Fruit fly (Drosophila melanogaster): ENCODE data around the gene GstZ2.

The GstZ2 gene

DNA sequence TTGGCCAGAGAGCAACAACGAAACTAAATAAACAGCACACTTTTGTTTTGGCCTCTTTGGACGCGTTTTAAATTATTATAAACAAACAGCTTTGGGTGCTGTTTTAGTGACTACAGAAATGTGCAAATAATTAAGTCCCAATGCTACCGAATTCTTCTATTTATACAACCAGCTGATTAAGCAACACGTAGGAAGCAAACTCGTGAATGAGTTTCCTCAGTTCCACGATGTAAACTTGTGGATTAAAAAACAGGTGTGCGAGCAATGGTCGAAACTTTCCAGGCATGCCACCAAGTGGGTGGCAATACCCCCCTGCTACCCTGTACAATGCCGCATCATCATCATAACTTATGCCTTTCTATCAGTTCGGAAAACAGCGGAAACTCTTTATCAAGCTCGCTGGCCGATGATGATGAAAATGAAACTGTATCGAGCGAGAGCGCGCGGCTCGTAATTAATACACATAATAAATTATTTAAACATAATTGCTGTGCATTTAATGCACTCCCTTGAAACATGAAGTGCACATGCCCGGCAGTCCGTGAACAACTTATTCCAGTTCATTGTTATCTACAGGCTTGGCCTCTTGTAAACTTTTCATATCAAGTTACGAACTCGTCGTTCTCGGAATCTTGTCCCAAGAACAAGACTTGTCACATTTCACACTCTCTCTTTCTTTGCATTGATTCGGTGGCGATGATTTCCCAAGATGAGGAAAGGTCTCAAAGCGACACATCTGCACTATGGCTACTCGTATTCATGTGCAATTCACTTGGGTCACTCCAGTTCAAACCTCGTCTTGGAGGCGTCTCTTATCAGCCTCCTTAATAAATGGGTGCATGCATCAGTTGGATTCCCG is 40.0 kb upstream of the GstZ2 start (continued):
- TF ChIP-seq az2 (GFP tag; optimal IDR thresholded peaks at IDR 0.05) (no peak), CG1233 (GFP tag; optimal IDR thresholded peaks at IDR 0.05) (no peak), ab (GFP tag; optimal IDR thresholded peaks at IDR 0.05) (no peak), CG32772 (GFP tag; IDR thresholded peaks at IDR 0.05) (no peak), CG9932 (GFP tag; IDR thresholded peaks at IDR 0.05) (no peak), lab (GFP tag; optimal IDR thresholded peaks at IDR 0.05) (peak; percentile 43), CG8290 (GFP tag; optimal IDR thresholded peaks at IDR 0.05) (no peak), CG8290 (tag; optimal IDR thresholded peaks at IDR 0.05) (no peak), CG10979 (tag; optimal IDR thresholded peaks at IDR 0.05) (no peak), zfh1 (GFP tag; IDR thresholded peaks at IDR 0.05) (no peak), Opbp (GFP tag; IDR thresholded peaks at IDR 0.05; ENCODE audit: partially characterized antibody) (no peak), E2f2 (GFP tag; IDR thresholded peaks at IDR 0.05) (no peak), Hr3 (GFP tag; optimal IDR thresholded peaks at IDR 0.05) (no peak), CG6654 (GFP tag; optimal IDR thresholded peaks at IDR 0.05) (no peak), Med (GFP tag) (peak; percentile 66), CG17328 (GFP tag; IDR thresholded peaks at IDR 0.05) (no peak), mld (GFP tag; IDR thresholded peaks at IDR 0.05; ENCODE audit: partially characterized antibody) (no peak), crp (GFP tag; optimal IDR thresholded peaks at IDR 0.05) (no peak), cwo (GFP tag; optimal IDR thresholded peaks at IDR 0.05) (peak; percentile 34), CG17186 (GFP tag; optimal IDR thresholded peaks at IDR 0.05) (no peak), Blimp-1 (GFP tag; optimal IDR thresholded peaks at IDR 0.05) (peak; percentile 68), CG4707 (GFP tag; optimal IDR thresholded peaks at IDR 0.05) (no peak), twi (tag; optimal IDR thresholded peaks at IDR 0.05) (no peak), CG1024 (GFP tag; IDR thresholded peaks at IDR 0.05) (no peak), gem (tag; optimal IDR thresholded peaks at IDR 0.05) (peak; percentile 4), unc-4 (GFP tag; IDR thresholded peaks at IDR 0.05; ENCODE audit: partially characterized antibody) (no peak), pros (GFP tag; optimal IDR thresholded peaks at IDR 0.05) (peak; percentile 70), D19B (GFP tag; optimal IDR thresholded peaks at IDR 0.05) (peak; percentile 84), CG10543 (GFP tag; optimal IDR thresholded peaks at IDR 0.05) (peak; percentile 30), Gug (GFP tag; IDR thresholded peaks at IDR 0.05) (no peak), Stat92E (GFP tag; optimal IDR thresholded peaks at IDR 0.05) (peak in 1 of 3 experiments; percentile 62), Rfx (GFP tag; IDR thresholded peaks at IDR 0.05) (peak; percentile 43; the same call in 1 of the 2 replicates), tgo (GFP tag; IDR thresholded peaks at IDR 0.05) (no peak), Nf-YB (GFP tag; optimal IDR thresholded peaks at IDR 0.05) (no peak), CG12071 (GFP tag; optimal IDR thresholded peaks at IDR 0.05) (peak; percentile 1), CG14860 (GFP tag; IDR thresholded peaks at IDR 0.05; ENCODE audit: partially characterized antibody) (no peak), CG4282 (GFP tag; optimal IDR thresholded peaks at IDR 0.05) (no peak), Hmr (GFP tag; optimal IDR thresholded peaks at IDR 0.05) (no peak), CG8281 (tag; optimal IDR thresholded peaks at IDR 0.05) (no peak), CG18476 (GFP tag; optimal IDR thresholded peaks at IDR 0.05) (no peak), CG31388 (GFP tag; optimal IDR thresholded peaks at IDR 0.05) (no peak), kay (GFP tag; optimal IDR thresholded peaks at IDR 0.05) (no peak), nerfin-1 (tag; optimal IDR thresholded peaks at IDR 0.05) (no peak), CG3065 (GFP tag; optimal IDR thresholded peaks at IDR 0.05) (no peak), tap (tag; optimal IDR thresholded peaks at IDR 0.05) (no peak), fu2 (GFP tag; optimal IDR thresholded peaks at IDR 0.05) (no peak), Trl (optimal IDR thresholded peaks at IDR 0.05) (no peak), Trl (GFP tag; optimal IDR thresholded peaks at IDR 0.05) (no peak), knrl (GFP tag; IDR thresholded peaks at IDR 0.05; ENCODE audit: partially characterized antibody) (no peak)
